Fruit fly (Drosophila melanogaster) Kc167 (cell line): Measurements from ENCODE around the gene Prim2.

Source experiments
- Myc ChIP-seq: fragments of >200 bp; optimal IDR thresholded peaks from 2 replicates; lab custom pipeline; 2017; ENCODE audit warnings: missing external identifiers
- h ChIP-seq: fragments of >200 bp; optimal IDR thresholded peaks from 3 replicates; lab custom pipeline; 2018; ENCODE audit warnings: missing external identifiers
- psq ChIP-seq: fragments of >200 bp; optimal IDR thresholded peaks from 2 replicates; lab custom pipeline; 2017; ENCODE audit warnings: missing external identifiers
- ttk ChIP-seq: sonication (Bioruptor generic); optimal IDR thresholded peaks from 2 replicates; lab custom pipeline; 2017; ENCODE audit warnings: missing external identifiers

DNA sequence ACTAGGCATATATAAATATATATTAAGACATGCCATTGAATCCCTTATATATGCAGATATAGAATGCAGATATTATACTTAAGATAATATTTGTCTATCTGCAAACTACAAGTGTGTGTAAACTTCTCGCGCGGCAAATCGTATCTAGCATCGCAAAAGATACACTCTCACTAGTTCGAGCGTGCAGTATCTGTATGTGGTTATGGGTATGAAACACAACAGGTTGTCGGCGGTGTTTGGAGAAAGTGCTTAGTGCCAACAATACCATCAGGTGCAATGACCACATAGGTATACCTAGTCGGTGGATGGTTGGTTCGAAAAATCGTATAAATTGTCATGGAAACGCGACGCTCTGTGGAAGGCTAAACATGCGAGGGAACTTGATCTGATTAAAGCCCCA lies 43.1 kb upstream of the Prim2 start:
- TF ChIP-seq psq (lab: Kevin White, UChicago) (no peak), Myc (lab: Kevin White, UChicago) (no peak), h (no peak), ttk (lab: Kevin White, UChicago) (no peak)
